Fruit fly (Drosophila melanogaster) whole organism: ENCODE results near the gene dock.

ENCODE experiments used
- pan ChIP-seq: fragments of >200 bp; optimal IDR thresholded peaks from 2 replicates; lab custom pipeline; 2017
- psq ChIP-seq: fragments of >200 bp; optimal IDR thresholded peaks from 2 replicates; lab custom pipeline; 2017
- usp ChIP-seq: fragments of >200 bp; optimal IDR thresholded peaks from 2 replicates; lab custom pipeline; 2017; ENCODE audit warnings: missing biosample characterization, missing genetic modification characterization, mixed read lengths

DNA sequence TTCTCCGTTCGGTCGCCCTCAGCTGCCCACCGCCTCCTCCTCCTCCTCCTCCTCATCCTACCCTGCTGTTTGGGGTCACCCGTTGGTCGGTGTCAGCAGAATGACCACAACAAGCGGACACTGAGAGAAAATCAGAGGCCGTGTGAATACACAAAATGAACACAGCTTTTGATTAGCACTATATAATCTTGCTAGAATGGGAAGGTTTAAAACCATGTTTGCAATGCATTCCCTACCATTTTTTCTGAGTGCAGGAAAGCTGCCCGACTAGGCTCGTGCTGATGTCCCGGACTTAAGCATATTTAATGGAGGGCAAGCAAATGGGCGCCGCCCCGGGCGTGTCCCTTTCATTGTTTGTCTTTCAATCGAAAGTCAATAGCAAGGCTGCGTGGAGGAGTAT lies 44.9 kb upstream of the dock start:
- TF ChIP-seq psq (lab: Kevin White, UChicago) (no peak), usp (GFP tag; lab: Kevin White, UChicago) (no peak), pan (lab: Kevin White, UChicago) (no peak)
